Worm (Caenorhabditis elegans): Measurements from ENCODE around the gene dnj-16.

DNA sequence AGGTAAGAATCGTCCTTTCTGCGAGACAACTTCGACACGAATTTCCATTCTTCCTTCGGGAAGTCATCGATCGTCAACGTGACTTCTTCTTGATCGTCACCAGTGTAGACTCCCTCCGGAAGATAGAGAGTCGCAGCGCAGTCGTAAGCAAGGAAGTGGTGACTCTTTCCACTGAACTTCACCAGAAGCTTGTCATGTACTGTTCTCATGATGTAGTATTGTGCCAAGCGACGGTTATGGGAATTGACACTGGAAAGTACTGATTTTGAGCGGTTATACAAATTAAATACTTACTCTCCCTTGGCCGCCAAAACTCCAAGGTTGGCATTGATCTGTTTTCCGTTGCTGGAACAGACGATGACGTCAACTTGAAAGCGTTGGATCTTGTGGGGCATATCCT, 15.5 kb upstream of the dnj-16 start:
- TF ChIP-seq fos-1 (tag; optimal IDR thresholded peaks at IDR 0.05) (no peak), skn-1 (tag; optimal IDR thresholded peaks at IDR 0.05) (no peak)
